Worm (Caenorhabditis elegans): Measurements from ENCODE around the gene srg-9.

- no peak for TF ChIP-seq ZK337.2 (GFP tag; IDR thresholded peaks at IDR 0.05)
- no peak for TF ChIP-seq ceh-20 (GFP tag; IDR thresholded peaks at IDR 0.05)
- no peak for TF ChIP-seq hlh-30 (tag; optimal IDR thresholded peaks at IDR 0.05; ENCODE audit: insufficient read depth)
- no peak for TF ChIP-seq lin-15B (tag; optimal IDR thresholded peaks at IDR 0.05)
- no peak for TF ChIP-seq ceh-82 (tag; optimal IDR thresholded peaks at IDR 0.05)
- no peak for TF ChIP-seq unc-62 (GFP tag; optimal IDR thresholded peaks at IDR 0.05 in 1 of 2)
- no peak for TF ChIP-seq unc-62 (tag; optimal IDR thresholded peaks at IDR 0.05)
- no peak for TF ChIP-seq unc-39 (tag; optimal IDR thresholded peaks at IDR 0.05)
- no peak for TF ChIP-seq pqm-1 (tag; optimal IDR thresholded peaks at IDR 0.05)
Measured at ce11 chrIII:6261985-6262384, 5.4 kb upstream of the srg-9 start, which contains the start of gene srg-4.

Measured in whole organism, L4 larva.